Fruit fly (Drosophila melanogaster): Measurements from ENCODE around the gene CG1537.

CG1537 gene

DNA sequence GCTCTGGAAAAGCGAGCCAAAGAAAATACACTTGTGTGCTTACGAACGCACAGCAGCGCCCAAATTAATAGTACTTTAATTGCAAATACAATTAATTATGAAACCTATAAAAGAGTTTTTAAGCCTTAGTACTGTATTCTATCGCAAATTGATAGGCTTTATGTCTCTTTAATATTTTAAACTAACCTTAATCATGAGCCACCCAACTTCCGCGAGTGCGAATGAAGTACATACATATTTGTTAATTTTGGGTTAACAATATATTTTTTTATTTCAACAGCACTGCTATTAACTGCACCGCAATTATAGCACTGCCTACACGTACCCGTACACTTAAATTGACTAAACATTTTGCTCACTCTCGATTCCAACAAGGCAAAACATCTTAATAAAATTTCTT, 18.3 kb upstream of the CG1537 start (continued):
- TF ChIP-seq Ptx1 (GFP tag; IDR thresholded peaks at IDR 0.05) (peak; percentile 58), hth (optimal IDR thresholded peaks at IDR 0.05) (no peak), CG9797 (GFP tag; optimal IDR thresholded peaks at IDR 0.05) (no peak), gem (tag; optimal IDR thresholded peaks at IDR 0.05) (peak; percentile 75), CG3407 (GFP tag; optimal IDR thresholded peaks at IDR 0.05) (no peak), CG1647 (GFP tag; optimal IDR thresholded peaks at IDR 0.05) (no peak), sr (GFP tag; IDR thresholded peaks at IDR 0.05) (no peak), CG8924 (tag; optimal IDR thresholded peaks at IDR 0.05) (peak; percentile 48), Blimp-1 (GFP tag; optimal IDR thresholded peaks at IDR 0.05) (peak; percentile 47), seq (GFP tag; IDR thresholded peaks at IDR 0.05) (peak; percentile 48; the same call in 1 of the 2 replicates), otp (GFP tag; IDR thresholded peaks at IDR 0.05) (no peak), Sin3A (optimal IDR thresholded peaks at IDR 0.05) (no peak), D (optimal IDR thresholded peaks at IDR 0.05) (no peak), D (GFP tag; optimal IDR thresholded peaks at IDR 0.05) (no peak), Stat92E (GFP tag; optimal IDR thresholded peaks at IDR 0.05) (no peak), Adf1 (GFP tag; IDR thresholded peaks at IDR 0.05) (no peak), Vsx1 (GFP tag; optimal IDR thresholded peaks at IDR 0.05) (no peak), CG8388 (GFP tag; optimal IDR thresholded peaks at IDR 0.05) (peak; percentile 30), Ada2b (GFP tag; IDR thresholded peaks at IDR 0.05) (no peak), amos (GFP tag; IDR thresholded peaks at IDR 0.05; ENCODE audit: partially characterized antibody) (no peak), row (GFP tag; IDR thresholded peaks at IDR 0.05) (peak; percentile 64), gsb (GFP tag; IDR thresholded peaks at IDR 0.05) (no peak), lov (optimal IDR thresholded peaks at IDR 0.05) (no peak), lov (GFP tag; IDR thresholded peaks at IDR 0.05) (no peak), jing (GFP tag; optimal IDR thresholded peaks at IDR 0.05) (no peak), CG6854 (GFP tag; optimal IDR thresholded peaks at IDR 0.05) (peak; percentile 47), Aef1 (GFP tag; IDR thresholded peaks at IDR 0.05) (peak; percentile 56; the same call in 2 of the 3 replicates), Awh (GFP tag; IDR thresholded peaks at IDR 0.05) (no peak), tio (GFP tag; optimal IDR thresholded peaks at IDR 0.05) (peak; percentile 58), pan (optimal IDR thresholded peaks at IDR 0.05) (no peak), pan (GFP tag; optimal IDR thresholded peaks at IDR 0.05 in 1 of 2, IDR thresholded peaks at IDR 0.05 in 1 of 2) (no peak), CG30431 (GFP tag; optimal IDR thresholded peaks at IDR 0.05) (peak; percentile 11), B-H1 (GFP tag; IDR thresholded peaks at IDR 0.05) (no peak), Jarid2 (GFP tag; optimal IDR thresholded peaks at IDR 0.05) (peak; percentile 3), CG1792 (GFP tag; optimal IDR thresholded peaks at IDR 0.05) (no peak), Sox100B (GFP tag; optimal IDR thresholded peaks at IDR 0.05) (no peak), CG18011 (GFP tag; optimal IDR thresholded peaks at IDR 0.05) (no peak), CG4854 (GFP tag; optimal IDR thresholded peaks at IDR 0.05) (no peak), pfk (GFP tag; optimal IDR thresholded peaks at IDR 0.05) (no peak), CG4820 (GFP tag; optimal IDR thresholded peaks at IDR 0.05) (peak; percentile 38), repo (GFP tag; optimal IDR thresholded peaks at IDR 0.05) (no peak), BEAF-32 (GFP tag; optimal IDR thresholded peaks at IDR 0.05) (no peak), Atf-2 (GFP tag; optimal IDR thresholded peaks at IDR 0.05) (no peak), CG30020 (tag; optimal IDR thresholded peaks at IDR 0.05) (no peak), her (GFP tag; optimal IDR thresholded peaks at IDR 0.05) (no peak), BtbVII (GFP tag; optimal IDR thresholded peaks at IDR 0.05) (peak; percentile 49), fd3F (GFP tag; optimal IDR thresholded peaks at IDR 0.05) (peak; percentile 31), bsh (GFP tag; optimal IDR thresholded peaks at IDR 0.05) (peak in 1 of 2 experiments; percentile 51), ssp (GFP tag; IDR thresholded peaks at IDR 0.05) (0 out of 2 replicates have a peak, but pooled peaks have one; percentile 17), CG6791 (GFP tag; IDR thresholded peaks at IDR 0.05; ENCODE audit: partially characterized antibody) (no peak), CG7556 (GFP tag; optimal IDR thresholded peaks at IDR 0.05) (peak; percentile 76), chif (GFP tag; optimal IDR thresholded peaks at IDR 0.05) (peak in 1 of 2 experiments; percentile 15)
